Worm (Caenorhabditis elegans): Measurements from ENCODE around the gene str-187.

ce11 chrIV:17223474-17223873, 41.9 kb upstream of the str-187 start, which contains the start of gene Y116A8B.4:
- TF ChIP-seq ama-1 (optimal IDR thresholded peaks at IDR 0.05) = no peak
- no peak for TF ChIP-seq ceh-16 (tag; optimal IDR thresholded peaks at IDR 0.05)
- no peak for TF ChIP-seq nhr-23 (tag; optimal IDR thresholded peaks at IDR 0.05)
- no peak for TF ChIP-seq snpc-4 (tag; optimal IDR thresholded peaks at IDR 0.05)
- no peak for TF ChIP-seq lin-13 (GFP tag; optimal IDR thresholded peaks at IDR 0.05)
- TF ChIP-seq skn-1 (tag; optimal IDR thresholded peaks at IDR 0.05) = no peak
- TF ChIP-seq nhr-25 (tag; optimal IDR thresholded peaks at IDR 0.05) = no peak
- no peak for TF ChIP-seq nhr-12 (tag; optimal IDR thresholded peaks at IDR 0.05)
- TF ChIP-seq sma-3 (GFP tag; optimal IDR thresholded peaks at IDR 0.05) = no peak
- no peak for TF ChIP-seq fos-1 (tag; optimal IDR thresholded peaks at IDR 0.05)
- TF ChIP-seq nhr-11 (tag; optimal IDR thresholded peaks at IDR 0.05) = no peak
- no peak for TF ChIP-seq C34F6.9 (tag; optimal IDR thresholded peaks at IDR 0.05)
